Worm (Caenorhabditis elegans) whole organism, young adult: ENCODE data around the gene F42G4.5.
A peak's percentile ranks its signal among the peaks of the same experiment; 100 is the strongest.

ENCODE experiments used
- B0019.2 ChIP-seq: fragments of 200-800 bp; sonication (Bioruptor generic); conservative IDR thresholded peaks from 2 replicates; pipeline ENCODE4 v1.3.6; 2022; ENCODE audit warnings: missing genetic modification reagents, missing genetic modification characterization, missing compliant biosample characterization
- F33H1.4 ChIP-seq: fragments of 200-800 bp; sonication (Bioruptor generic); IDR thresholded peaks from 2 replicates; pipeline ENCODE4 v1.3.6; 2022; ENCODE audit warnings: missing genetic modification reagents, missing genetic modification characterization, missing compliant biosample characterization
- F49E8.2 ChIP-seq: sonication (generic microtip); optimal IDR thresholded peaks from 3 replicates; lab custom pipeline; 2017; ENCODE audit warnings: missing genetic modification characterization, mild to moderate bottlenecking, missing compliant biosample characterization, antibody characterized with exemption, moderate library complexity; ENCODE audit not compliant: insufficient read depth
- T07F8.4 ChIP-seq: sonication (generic microtip); optimal IDR thresholded peaks from 2 replicates; lab custom pipeline; 2016; ENCODE audit warnings: mild to moderate bottlenecking, missing genetic modification characterization, moderate library complexity, missing compliant biosample characterization
- Y53F4B.3 ChIP-seq: fragments of 200-800 bp; sonication (Bioruptor generic); IDR thresholded peaks from 2 replicates; pipeline ENCODE4 v1.3.6; 2022; ENCODE audit warnings: missing genetic modification reagents, missing genetic modification characterization, missing compliant biosample characterization
- Y56A3A.18 ChIP-seq: fragments of 200-800 bp; sonication (Bioruptor generic); IDR thresholded peaks from 2 replicates; pipeline ENCODE4 v1.3.6; 2022; ENCODE audit warnings: missing genetic modification reagents, missing genetic modification characterization, missing compliant biosample characterization
- Y67H2A.10 ChIP-seq: fragments of 200-800 bp; sonication (Bioruptor generic); conservative IDR thresholded peaks from 2 replicates; pipeline ENCODE4 v1.3.6; 2022; ENCODE audit warnings: missing genetic modification reagents, missing genetic modification characterization, missing compliant biosample characterization
- ZK185.1 ChIP-seq: sonication (generic microtip); optimal IDR thresholded peaks from 2 replicates; lab custom pipeline; 2016; ENCODE audit warnings: mild to moderate bottlenecking, missing genetic modification characterization, missing compliant biosample characterization; ENCODE audit not compliant: poor library complexity, severe bottlenecking
- aptf-3 ChIP-seq: fragments of 200-800 bp; sonication (Bioruptor generic); IDR thresholded peaks from 2 replicates; pipeline ENCODE4 v1.3.6; 2022; ENCODE audit warnings: missing genetic modification characterization, missing compliant biosample characterization
- attf-5 ChIP-seq: fragments of 200-800 bp; sonication (Bioruptor generic); optimal IDR thresholded peaks from 2 replicates; lab custom pipeline; 2018; ENCODE audit warnings: mild to moderate bottlenecking, missing genetic modification characterization, missing compliant biosample characterization
- bed-2 ChIP-seq: fragments of 200-800 bp; sonication (Bioruptor generic); IDR thresholded peaks from 2 replicates; pipeline ENCODE4 v1.3.6; 2022; ENCODE audit warnings: missing genetic modification reagents, missing genetic modification characterization, missing compliant biosample characterization
- cebp-1 ChIP-seq, 2 experiments: fragments of 200-800 bp in 1 of 2; sonication (Bioruptor generic) in 1 of 2; sonication (generic microtip) in 1 of 2; IDR thresholded peaks in 1 of 2; optimal IDR thresholded peaks in 1 of 2; 2 replicates each; pipeline versions ENCODE4 v1.3.6 to Lab custom; 2017 to 2022; ENCODE audit warnings: missing compliant biosample characterization in 2 of 2, missing genetic modification characterization in 2 of 2, mild to moderate bottlenecking in 1 of 2, missing genetic modification reagents in 1 of 2, moderate library complexity in 1 of 2
- chd-7 ChIP-seq: sonication (generic microtip); optimal IDR thresholded peaks from 2 replicates; lab custom pipeline; 2016; ENCODE audit warnings: mild to moderate bottlenecking, missing genetic modification characterization, moderate library complexity, missing compliant biosample characterization
- dox-1 ChIP-seq: fragments of 200-800 bp; sonication (Bioruptor generic); IDR thresholded peaks from 2 replicates; pipeline ENCODE4 v1.3.6; 2022; ENCODE audit warnings: missing genetic modification reagents, missing genetic modification characterization, missing compliant biosample characterization
- dpl-1 ChIP-seq: fragments of 150-350 bp; optimal IDR thresholded peaks from 2 replicates; lab custom pipeline; 2014; ENCODE audit warnings: missing biosample characterization, missing genetic modification reagents, missing genetic modification characterization
- efl-1 ChIP-seq: fragments of 150-350 bp; optimal IDR thresholded peaks from 2 replicates; lab custom pipeline; 2014; ENCODE audit warnings: missing biosample characterization, missing genetic modification reagents, missing genetic modification characterization
- ekl-4 ChIP-seq: fragments of 200-800 bp; sonication (Bioruptor generic); IDR thresholded peaks from 2 replicates; pipeline ENCODE4 v1.3.6; 2022; ENCODE audit warnings: missing genetic modification reagents, missing genetic modification characterization, missing compliant biosample characterization
- hmg-1.2 ChIP-seq: fragments of 200-800 bp; sonication (Bioruptor generic); IDR thresholded peaks from 2 replicates; pipeline ENCODE4 v1.3.6; 2022; ENCODE audit warnings: missing genetic modification reagents, missing genetic modification characterization, missing compliant biosample characterization
- hmg-20 ChIP-seq: fragments of 200-800 bp; sonication (Bioruptor generic); IDR thresholded peaks from 2 replicates; pipeline ENCODE4 v1.3.6; 2022; ENCODE audit warnings: missing genetic modification reagents, missing genetic modification characterization, missing compliant biosample characterization
- lin-26 ChIP-seq: fragments of 200-800 bp; sonication (Bioruptor generic); IDR thresholded peaks from 2 replicates; pipeline ENCODE4 v1.3.6; 2022; ENCODE audit warnings: missing genetic modification reagents, missing genetic modification characterization, missing compliant biosample characterization
- lin-40 ChIP-seq: sonication (generic microtip); optimal IDR thresholded peaks from 2 replicates; lab custom pipeline; 2016; ENCODE audit warnings: missing genetic modification characterization, mild to moderate bottlenecking, missing compliant biosample characterization, missing genotype, missing genetic modification reagents
- lin-54 ChIP-seq: fragments of 200-800 bp; sonication (Bioruptor generic); optimal IDR thresholded peaks from 2 replicates; lab custom pipeline; 2018; ENCODE audit warnings: mild to moderate bottlenecking, missing genetic modification characterization, missing compliant biosample characterization
- lsl-1 ChIP-seq: fragments of 200-800 bp; sonication (Bioruptor generic); optimal IDR thresholded peaks from 2 replicates; lab custom pipeline; 2018; ENCODE audit warnings: mild to moderate bottlenecking, missing genetic modification characterization, moderate library complexity, missing compliant biosample characterization
- madf-10 ChIP-seq: sonication (generic microtip); optimal IDR thresholded peaks from 2 replicates; lab custom pipeline; 2016; ENCODE audit warnings: mild to moderate bottlenecking, missing genetic modification characterization, missing compliant biosample characterization
- madf-3 ChIP-seq: fragments of 200-800 bp; sonication (Bioruptor generic); IDR thresholded peaks from 2 replicates; pipeline ENCODE4 v1.3.6; 2022; ENCODE audit warnings: missing genetic modification reagents, missing genetic modification characterization, missing compliant biosample characterization
- madf-6 ChIP-seq: fragments of 200-800 bp; sonication (Bioruptor generic); IDR thresholded peaks from 2 replicates; pipeline ENCODE4 v1.3.6; 2022; ENCODE audit warnings: missing genetic modification reagents, missing genetic modification characterization, missing compliant biosample characterization
- madf-8 ChIP-seq: fragments of 200-800 bp; sonication (Bioruptor generic); conservative IDR thresholded peaks from 2 replicates; pipeline ENCODE4 v1.3.6; 2022; ENCODE audit warnings: missing genetic modification reagents, missing genetic modification characterization, missing compliant biosample characterization
- mcd-1 ChIP-seq: fragments of 200-800 bp; sonication (Bioruptor generic); IDR thresholded peaks from 2 replicates; pipeline ENCODE4 v1.3.6; 2022; ENCODE audit warnings: missing genetic modification reagents, missing genetic modification characterization, missing compliant biosample characterization
- nfya-1 ChIP-seq: sonication (generic microtip); optimal IDR thresholded peaks from 2 replicates; lab custom pipeline; 2017; ENCODE audit warnings: antibody characterized with exemption, missing compliant biosample characterization, missing genetic modification characterization, borderline replicate concordance; ENCODE audit not compliant: insufficient read depth
- nhr-80 ChIP-seq: sonication (generic microtip); optimal IDR thresholded peaks from 2 replicates; lab custom pipeline; 2016; ENCODE audit warnings: missing genetic modification characterization, missing compliant biosample characterization
- snpc-3.4 ChIP-seq: sonication (generic microtip); optimal IDR thresholded peaks from 2 replicates; lab custom pipeline; 2017; ENCODE audit warnings: missing genetic modification characterization, mild to moderate bottlenecking, missing compliant biosample characterization, antibody characterized with exemption, moderate library complexity, missing genotype, missing genetic modification reagents
- snpc-4 ChIP-seq, 5 experiments: fragments of 150-350 bp in 1 of 5; sonication (generic microtip) in 4 of 5; optimal IDR thresholded peaks; 2 replicates each; lab custom pipeline; 2014 to 2018; ENCODE audit warnings: missing genetic modification characterization in 5 of 5, missing biosample characterization in 3 of 5, antibody characterized with exemption in 2 of 5, mild to moderate bottlenecking in 2 of 5, missing compliant biosample characterization in 2 of 5, missing genotype in 2 of 5, moderate library complexity in 2 of 5, missing genetic modification reagents in 1 of 5
- tbx-9 ChIP-seq: sonication (generic microtip); optimal IDR thresholded peaks from 2 replicates; lab custom pipeline; 2016; ENCODE audit warnings: borderline replicate concordance, missing genetic modification characterization, inconsistent platforms, missing compliant biosample characterization
- xnd-1 ChIP-seq: sonication (generic microtip); optimal IDR thresholded peaks from 2 replicates; lab custom pipeline; 2016; ENCODE audit warnings: missing genotype, missing genetic modification reagents, missing genetic modification characterization, missing compliant biosample characterization
- zfh-2 ChIP-seq: fragments of 200-800 bp; sonication (Bioruptor generic); conservative IDR thresholded peaks from 2 replicates; pipeline ENCODE4 v1.3.6; 2022; ENCODE audit warnings: missing genetic modification reagents, missing genetic modification characterization, missing compliant biosample characterization
- zim-3 ChIP-seq: sonication (generic microtip); optimal IDR thresholded peaks from 2 replicates; lab custom pipeline; 2017; ENCODE audit warnings: mild to moderate bottlenecking, missing genetic modification characterization, moderate library complexity, missing compliant biosample characterization
- ztf-6 ChIP-seq: fragments of 200-800 bp; sonication (Bioruptor generic); IDR thresholded peaks from 2 replicates; pipeline ENCODE4 v1.3.6; 2022; ENCODE audit warnings: missing genetic modification reagents, missing genetic modification characterization, missing compliant biosample characterization

Gene F42G4.5

ce11 chrII:13029290-13030050 is 43.8 kb upstream of the F42G4.5 start:
- TF ChIP-seq dox-1, result 0 out of 2 replicates have a peak, but pooled peaks have one; percentile 1
- no peak for TF ChIP-seq cebp-1 (GFP tag; IDR thresholded peaks at IDR 0.05; lab: Robert Waterston, UW)
- TF ChIP-seq cebp-1 (tag; optimal IDR thresholded peaks at IDR 0.05; lab: Kevin White, UChicago), result peak; percentile 64
- TF ChIP-seq Y67H2A.10 (GFP tag; lab: Robert Waterston, UW), result no peak

DNA sequence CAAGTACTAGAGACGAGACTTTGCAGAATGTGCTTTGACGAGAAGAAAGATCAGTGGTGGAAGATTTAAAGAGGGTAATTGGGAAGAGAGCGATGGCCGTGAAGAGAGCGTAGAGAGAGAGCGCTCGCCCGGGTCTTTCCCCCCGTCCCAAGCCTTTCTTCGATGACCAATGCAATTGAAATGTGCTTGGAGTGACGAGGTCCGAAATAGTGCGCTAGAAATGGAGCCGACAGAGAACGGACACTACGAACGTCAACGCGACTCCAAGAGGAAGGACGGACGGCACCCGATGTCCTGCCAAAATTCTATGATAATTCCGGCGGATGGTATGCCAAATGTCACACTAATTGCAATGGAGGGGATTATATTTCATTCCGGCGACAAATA is 43.2 kb upstream of the F42G4.5 start:
- peak; percentile 33; the same call in 1 of the 2 replicates for TF ChIP-seq hmg-1.2 (GFP tag; lab: Robert Waterston, UW)
- TF ChIP-seq cebp-1 (GFP tag; IDR thresholded peaks at IDR 0.05; lab: Robert Waterston, UW), result no peak
- TF ChIP-seq cebp-1 (tag; optimal IDR thresholded peaks at IDR 0.05; lab: Kevin White, UChicago), result peak; percentile 8
- no peak for TF ChIP-seq ztf-6
- no peak for TF ChIP-seq F49E8.2
- TF ChIP-seq bed-2 (GFP tag; lab: Robert Waterston, UW), result no peak
- TF ChIP-seq lin-26 (GFP tag; lab: Robert Waterston, UW), result no peak
- TF ChIP-seq zfh-2 (GFP tag; lab: Robert Waterston, UW), result peak; percentile 61; the same call in 1 of the 2 replicates
- TF ChIP-seq aptf-3 (GFP tag; lab: Robert Waterston, UW), result no peak
- no peak for TF ChIP-seq lsl-1
- no peak for TF ChIP-seq madf-8 (GFP tag; lab: Robert Waterston, UW)
- no peak for TF ChIP-seq lin-40
- TF ChIP-seq T07F8.4 (tag; lab: Kevin White, UChicago), result no peak
- TF ChIP-seq madf-3, result 0 out of 2 replicates have a peak, but pooled peaks have one; percentile 13
- TF ChIP-seq madf-10, result no peak
- no peak for TF ChIP-seq chd-7 (tag; lab: Kevin White, UChicago)

DNA sequence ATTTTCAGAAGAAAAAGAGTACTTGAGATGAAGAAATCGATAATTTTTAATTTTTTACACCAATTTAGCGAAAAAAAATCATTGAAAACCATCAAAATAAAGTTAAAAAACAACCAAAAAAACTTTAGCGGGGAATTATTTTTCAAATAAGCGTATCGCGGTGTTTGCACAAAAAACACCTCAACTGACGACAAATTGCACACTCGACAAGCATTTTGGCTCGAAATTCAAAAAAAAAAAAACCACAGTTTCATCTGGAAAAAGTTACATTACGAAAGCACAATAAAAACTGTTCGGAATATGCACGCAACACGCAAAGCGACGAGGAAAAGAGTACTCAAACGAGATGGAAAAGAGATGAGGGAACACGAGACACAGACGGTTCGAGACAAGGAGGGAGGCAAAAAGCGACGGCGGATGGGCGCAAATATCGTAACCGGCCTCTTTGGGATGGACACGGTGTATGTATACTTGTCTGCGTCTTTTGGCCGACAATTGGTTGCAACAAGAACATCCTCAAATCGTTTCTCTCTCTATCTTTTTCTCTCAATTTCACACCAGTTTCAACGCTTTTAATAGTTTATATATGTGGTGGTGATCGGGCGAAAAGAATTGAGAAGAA is 42.6 kb upstream of the F42G4.5 start:
- TF ChIP-seq snpc-3.4 (tag; lab: Kevin White, UChicago) (no peak), ekl-4 (GFP tag; lab: Robert Waterston, UW) (0 out of 2 replicates have a peak, but pooled peaks have one; percentile 9), nhr-80 (tag; lab: Kevin White, UChicago) (peak; percentile 71), snpc-4 (GFP tag; optimal IDR thresholded peaks at IDR 0.05; lab: Kevin White, UChicago) (no peak), snpc-4 (tag; optimal IDR thresholded peaks at IDR 0.05; lab: Kevin White, UChicago) (peak in 2 of 4 experiments; percentile 4 to 5), dpl-1 (GFP tag; lab: Kevin White, UChicago) (peak; percentile 29), lin-54 (GFP tag; lab: Kevin White, UChicago) (peak; percentile 41), tbx-9 (tag; lab: Kevin White, UChicago) (no peak), hmg-20 (GFP tag; lab: Robert Waterston, UW) (no peak), ZK185.1 (tag; lab: Kevin White, UChicago) (peak; percentile 3), Y53F4B.3 (GFP tag; lab: Robert Waterston, UW) (no peak), cebp-1 (GFP tag; IDR thresholded peaks at IDR 0.05; lab: Robert Waterston, UW) (no peak), cebp-1 (tag; optimal IDR thresholded peaks at IDR 0.05; lab: Kevin White, UChicago) (peak; percentile 62), lin-40 (peak; percentile 38), hmg-1.2 (GFP tag; lab: Robert Waterston, UW) (peak; percentile 44; the same call in 1 of the 2 replicates), F33H1.4 (GFP tag; lab: Robert Waterston, UW) (peak; percentile 28; the same call in 1 of the 2 replicates), zfh-2 (GFP tag; lab: Robert Waterston, UW) (peak; percentile 70), B0019.2 (GFP tag; lab: Robert Waterston, UW) (no peak), efl-1 (GFP tag; lab: Kevin White, UChicago) (peak; percentile 58), zim-3 (tag; lab: Kevin White, UChicago) (no peak), madf-8 (GFP tag; lab: Robert Waterston, UW) (peak; percentile 34; the same call in 1 of the 2 replicates), lsl-1 (peak; percentile 40), nfya-1 (no peak), attf-5 (GFP tag; lab: Kevin White, UChicago) (peak; percentile 47), dox-1 (peak; percentile 24; the same call in 1 of the 2 replicates), xnd-1 (tag; lab: Kevin White, UChicago) (peak; percentile 2), mcd-1 (GFP tag; lab: Robert Waterston, UW) (peak; percentile 34), madf-6 (GFP tag; lab: Robert Waterston, UW) (peak; percentile 9; the same call in 1 of the 2 replicates), Y56A3A.18 (GFP tag; lab: Robert Waterston, UW) (no peak)
